Fruit fly (Drosophila melanogaster): ENCODE data around the gene Nep3.

Gene Nep3

dm6 chrX:19964215-19964614 is 3.1 kb downstream of the Nep3 start (continued):
- TF ChIP-seq CG31441 (GFP tag; IDR thresholded peaks at IDR 0.05), result no peak
- no peak for TF ChIP-seq NC2β (GFP tag; optimal IDR thresholded peaks at IDR 0.05)
- no peak for TF ChIP-seq crp (GFP tag; optimal IDR thresholded peaks at IDR 0.05)
- no peak for TF ChIP-seq CG13296 (GFP tag; optimal IDR thresholded peaks at IDR 0.05)
- TF ChIP-seq Ravus (GFP tag; IDR thresholded peaks at IDR 0.05), result no peak
- TF ChIP-seq fru (optimal IDR thresholded peaks at IDR 0.05), result no peak
- no peak for TF ChIP-seq CG17612 (GFP tag; IDR thresholded peaks at IDR 0.05)
- no peak for TF ChIP-seq NC2α (GFP tag; optimal IDR thresholded peaks at IDR 0.05)
- no peak for TF ChIP-seq usp (GFP tag; optimal IDR thresholded peaks at IDR 0.05)
- TF ChIP-seq nerfin-2 (GFP tag; IDR thresholded peaks at IDR 0.05; ENCODE audit: partially characterized antibody), result no peak
- TF ChIP-seq CG12155 (GFP tag; optimal IDR thresholded peaks at IDR 0.05), result peak; percentile 11
- no peak for TF ChIP-seq Kr (GFP tag; optimal IDR thresholded peaks at IDR 0.05)
- TF ChIP-seq Hr51 (GFP tag; optimal IDR thresholded peaks at IDR 0.05), result peak in 1 of 2 experiments; percentile 70
- TF ChIP-seq CG11504 (tag; optimal IDR thresholded peaks at IDR 0.05), result peak; percentile 73
- TF ChIP-seq CG10366 (GFP tag; IDR thresholded peaks at IDR 0.05), result peak; percentile 44
- TF ChIP-seq CG18599 (GFP tag; optimal IDR thresholded peaks at IDR 0.05), result peak; percentile 22
- no peak for TF ChIP-seq Gsc (GFP tag; IDR thresholded peaks at IDR 0.05)
- no peak for TF ChIP-seq gt (GFP tag; IDR thresholded peaks at IDR 0.05)
- no peak for TF ChIP-seq Abd-B (GFP tag; optimal IDR thresholded peaks at IDR 0.05)
- no peak for TF ChIP-seq CG33213 (GFP tag; optimal IDR thresholded peaks at IDR 0.05)
- no peak for TF ChIP-seq Fer2 (tag; optimal IDR thresholded peaks at IDR 0.05)
- no peak for TF ChIP-seq CG8765 (GFP tag; IDR thresholded peaks at IDR 0.05)
- no peak for TF ChIP-seq Stat92E (GFP tag; optimal IDR thresholded peaks at IDR 0.05)
- TF ChIP-seq Hmr (GFP tag; optimal IDR thresholded peaks at IDR 0.05), result peak; percentile 45
- no peak for TF ChIP-seq Max (GFP tag; optimal IDR thresholded peaks at IDR 0.05)
- 0 out of 3 replicates have a peak, but pooled peaks have one; percentile 38 for TF ChIP-seq CG34422 (GFP tag; IDR thresholded peaks at IDR 0.05)
- TF ChIP-seq CG12219 (GFP tag; optimal IDR thresholded peaks at IDR 0.05), result peak; percentile 25
- no peak for TF ChIP-seq CG7357 (GFP tag; IDR thresholded peaks at IDR 0.05)
- peak; percentile 80 for TF ChIP-seq row (GFP tag; IDR thresholded peaks at IDR 0.05)
- TF ChIP-seq CG7271 (tag; optimal IDR thresholded peaks at IDR 0.05), result no peak
- no peak for TF ChIP-seq CG17912 (GFP tag; optimal IDR thresholded peaks at IDR 0.05)
- TF ChIP-seq CG17829 (tag; optimal IDR thresholded peaks at IDR 0.05), result no peak
- TF ChIP-seq BtbVII (GFP tag; optimal IDR thresholded peaks at IDR 0.05), result no peak
- TF ChIP-seq Poxn (GFP tag; IDR thresholded peaks at IDR 0.05), result no peak
- no peak for TF ChIP-seq gsb (GFP tag; IDR thresholded peaks at IDR 0.05)
- TF ChIP-seq H2.0 (GFP tag; IDR thresholded peaks at IDR 0.05), result peak; percentile 51
- TF ChIP-seq Med (GFP tag), result peak; percentile 85
- peak; percentile 16 for TF ChIP-seq CG8388 (GFP tag; optimal IDR thresholded peaks at IDR 0.05)
- no peak for TF ChIP-seq dati (GFP tag; IDR thresholded peaks at IDR 0.05)
- no peak for TF ChIP-seq CG4404 (GFP tag; IDR thresholded peaks at IDR 0.05)
- TF ChIP-seq ci (GFP tag; IDR thresholded peaks at IDR 0.05), result peak; percentile 31; the same call in 1 of the 3 replicates
- no peak for TF ChIP-seq sens-2 (GFP tag; IDR thresholded peaks at IDR 0.05)
- TF ChIP-seq CG3281 (GFP tag; optimal IDR thresholded peaks at IDR 0.05), result peak; percentile 32
- TF ChIP-seq Hr39 (optimal IDR thresholded peaks at IDR 0.05), result no peak
- no peak for TF ChIP-seq Dad (GFP tag; optimal IDR thresholded peaks at IDR 0.05)
- peak; percentile 13; the same call in 1 of the 2 replicates for TF ChIP-seq wor (GFP tag; IDR thresholded peaks at IDR 0.05)
- no peak for TF ChIP-seq inv (GFP tag; IDR thresholded peaks at IDR 0.05; ENCODE audit: partially characterized antibody)
- TF ChIP-seq TFAM (GFP tag; optimal IDR thresholded peaks at IDR 0.05), result no peak
- TF ChIP-seq CG5180 (GFP tag; optimal IDR thresholded peaks at IDR 0.05), result no peak
- no peak for TF ChIP-seq D19B (GFP tag; optimal IDR thresholded peaks at IDR 0.05)
- no peak for TF ChIP-seq ash1 (GFP tag; optimal IDR thresholded peaks at IDR 0.05)
- TF ChIP-seq CG13894 (tag; optimal IDR thresholded peaks at IDR 0.05), result no peak
